Worm (Caenorhabditis elegans): Measurements from ENCODE around the gene unc-70.

DNA sequence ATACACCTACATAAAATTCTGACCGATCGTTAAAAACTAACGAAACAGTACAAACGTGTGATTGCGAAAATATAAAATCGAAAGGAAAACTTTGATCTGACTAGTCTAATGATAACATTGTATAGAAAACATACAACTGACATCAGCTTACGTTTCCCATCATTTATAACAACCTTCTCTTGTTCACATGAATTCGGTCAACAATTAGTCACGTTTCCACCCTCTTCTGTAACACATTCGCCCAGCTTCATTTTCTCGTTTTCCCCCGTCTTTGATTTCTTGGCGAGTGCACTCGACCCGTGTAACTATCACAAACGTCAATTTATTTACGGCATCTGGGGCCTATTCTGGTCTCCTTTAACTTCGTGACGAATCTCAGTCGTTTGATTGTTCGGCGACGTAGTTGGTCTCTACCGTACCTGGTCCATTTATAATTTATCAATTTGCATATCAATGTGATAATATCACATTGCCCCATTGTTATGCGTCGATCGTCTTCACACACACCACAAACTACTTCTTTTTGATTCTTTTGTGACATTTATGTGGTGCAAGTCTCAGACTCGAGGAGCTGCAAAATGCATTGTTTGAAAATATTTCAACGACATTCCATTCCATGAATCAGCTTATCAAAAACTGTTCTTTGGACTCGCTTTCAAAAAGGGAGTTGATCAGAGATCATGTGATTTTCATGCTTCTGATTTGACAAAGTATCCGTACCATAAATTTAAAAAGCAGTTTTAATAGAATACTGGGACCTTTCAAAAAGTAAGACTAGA lies 19.9 kb downstream of the unc-70 start:
- TF ChIP-seq ama-1 (optimal IDR thresholded peaks at IDR 0.05) (no peak), B0310.2 (tag; optimal IDR thresholded peaks at IDR 0.05) (no peak), hmbx-1 (tag; optimal IDR thresholded peaks at IDR 0.05) (no peak), pes-1 (GFP tag; IDR thresholded peaks at IDR 0.05) (no peak), scrt-1 (GFP tag; IDR thresholded peaks at IDR 0.05) (no peak), tbx-37 (GFP tag; conservative IDR thresholded peaks at IDR 0.05) (no peak)
